Fruit fly (Drosophila melanogaster): ENCODE data around the gene Nf1.

Nf1 gene

DNA sequence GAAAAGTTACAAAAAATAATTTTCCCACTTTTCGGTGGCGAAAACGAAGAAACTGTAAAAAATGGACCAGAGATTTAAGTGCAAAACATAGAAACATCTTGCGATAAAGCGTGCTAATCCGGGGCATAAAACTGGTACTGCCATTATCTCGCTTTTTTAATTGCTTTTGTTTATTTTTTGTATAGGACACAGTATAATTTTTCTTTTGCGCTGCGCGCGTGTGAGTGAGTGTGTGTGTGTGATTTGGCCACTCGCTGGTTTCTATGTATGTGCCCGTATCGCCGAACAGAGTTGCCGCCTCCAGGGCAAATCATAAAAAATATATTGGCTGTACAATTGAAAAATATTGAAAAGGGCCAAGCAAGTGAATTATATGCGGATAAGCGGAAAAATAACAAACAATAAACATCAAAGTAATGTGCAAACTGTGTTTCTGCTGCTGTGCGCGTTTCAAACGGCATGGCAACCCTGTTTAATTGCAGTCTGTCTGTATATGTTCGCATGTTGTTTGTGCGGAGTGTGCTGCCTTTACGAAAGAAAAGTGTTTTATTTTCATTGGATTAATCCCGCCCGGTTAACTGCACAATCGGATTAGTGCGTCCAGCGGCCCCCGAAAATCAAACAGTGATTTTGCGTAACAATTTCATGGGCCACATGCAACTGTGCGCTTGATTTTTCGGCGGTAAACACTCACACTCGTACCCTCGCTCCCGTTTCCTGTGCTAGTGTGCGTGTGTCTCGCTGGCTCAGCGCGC, 59.5 kb downstream of the Nf1 start (continued):
- TF ChIP-seq CG4318 (GFP tag; optimal IDR thresholded peaks at IDR 0.05): peak; percentile 97
- peak; percentile 97 for TF ChIP-seq CG8632 (GFP tag; optimal IDR thresholded peaks at IDR 0.05)
- TF ChIP-seq Hr4 (GFP tag; optimal IDR thresholded peaks at IDR 0.05): peak; percentile 98
- peak; percentile 96 for TF ChIP-seq Ets21C (GFP tag; optimal IDR thresholded peaks at IDR 0.05)
- peak; percentile 97 for TF ChIP-seq CG34406 (GFP tag; optimal IDR thresholded peaks at IDR 0.05)
- peak; percentile 98 for TF ChIP-seq Sox14 (GFP tag; optimal IDR thresholded peaks at IDR 0.05)
- peak; percentile 70 for TF ChIP-seq CG6854 (GFP tag; optimal IDR thresholded peaks at IDR 0.05)
- TF ChIP-seq esn (GFP tag; optimal IDR thresholded peaks at IDR 0.05): peak; percentile 98
- peak; percentile 99 for TF ChIP-seq CG31627 (GFP tag; optimal IDR thresholded peaks at IDR 0.05)
- TF ChIP-seq CG11902 (GFP tag; optimal IDR thresholded peaks at IDR 0.05): peak; percentile 95
- peak; percentile 97 for TF ChIP-seq topi (GFP tag; optimal IDR thresholded peaks at IDR 0.05)
- TF ChIP-seq OdsH (GFP tag; optimal IDR thresholded peaks at IDR 0.05): peak; percentile 99
- peak; percentile 91 for TF ChIP-seq CG6808 (GFP tag; optimal IDR thresholded peaks at IDR 0.05)
- peak; percentile 97 for TF ChIP-seq CG11294 (GFP tag; IDR thresholded peaks at IDR 0.05)
- peak; percentile 80 for TF ChIP-seq Blimp-1 (GFP tag; optimal IDR thresholded peaks at IDR 0.05)
- TF ChIP-seq acj6 (GFP tag; optimal IDR thresholded peaks at IDR 0.05): peak; percentile 98
- TF ChIP-seq Eip75B (GFP tag; optimal IDR thresholded peaks at IDR 0.05): peak; percentile 98
- TF ChIP-seq fd59A (GFP tag; optimal IDR thresholded peaks at IDR 0.05): peak; percentile 93
